Worm (Caenorhabditis elegans) whole organism, mixed stage, embryonic: Measurements from ENCODE around the gene C49F5.13.

Source experiments
- blmp-1 ChIP-seq: fragments of 150-350 bp; optimal IDR thresholded peaks from 2 replicates; lab custom pipeline; 2014; ENCODE audit warnings: missing biosample characterization, missing genetic modification characterization
- lin-13 ChIP-seq: fragments of 150-350 bp; optimal IDR thresholded peaks from 2 replicates; lab custom pipeline; 2014; ENCODE audit warnings: missing biosample characterization, missing genetic modification characterization
- lsy-2 ChIP-seq: fragments of 150-350 bp; optimal IDR thresholded peaks from 2 replicates; lab custom pipeline; 2014; ENCODE audit warnings: missing biosample characterization, missing genetic modification characterization

DNA sequence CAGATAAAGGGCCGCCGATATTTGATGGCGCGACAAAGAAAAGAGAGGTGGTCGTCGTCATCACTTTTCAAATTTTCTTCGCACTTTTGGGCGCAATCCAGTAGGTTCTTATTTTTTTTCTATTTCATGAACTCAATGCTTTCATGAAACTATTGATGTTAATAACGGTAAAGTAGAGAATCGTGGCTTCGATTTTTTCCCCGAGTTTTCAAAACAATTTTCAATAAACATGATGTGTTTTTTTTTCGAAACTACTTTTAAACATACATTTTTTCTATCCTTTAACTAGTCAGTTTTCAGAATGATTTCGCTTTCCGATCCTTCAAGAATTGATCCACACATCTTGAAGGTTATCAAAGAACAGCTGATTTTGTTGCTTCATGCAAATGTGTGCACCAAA is 24.7 kb downstream of the C49F5.13 start, which contains the start of gene C49F5.5:
- no peak for TF ChIP-seq blmp-1 (tag; lab: Kevin White, UChicago)
- no peak for TF ChIP-seq lin-13 (tag; lab: Kevin White, UChicago)
- TF ChIP-seq lsy-2, result no peak
